Fruit fly (Drosophila melanogaster): ENCODE measurements around the gene Pgk.

Gene Pgk

dm6 chr2L:2759654-2760053 lies 6.8 kb upstream of the Pgk start, which contains the start of the genes HemK2, Snapin and Tnpo-SR (continued):
- peak; percentile 92 for TF ChIP-seq ase (GFP tag; IDR thresholded peaks at IDR 0.05)
- peak; percentile 88 for TF ChIP-seq HHEX (GFP tag; optimal IDR thresholded peaks at IDR 0.05)
- peak; percentile 92 for TF ChIP-seq CG1602 (GFP tag; optimal IDR thresholded peaks at IDR 0.05)
- peak; percentile 73 for TF ChIP-seq CG6254 (GFP tag; optimal IDR thresholded peaks at IDR 0.05)
- peak; percentile 52 for TF ChIP-seq CG12236 (GFP tag; optimal IDR thresholded peaks at IDR 0.05)
- TF ChIP-seq HmgZ (tag; optimal IDR thresholded peaks at IDR 0.05), result peak; percentile 93
- TF ChIP-seq CG5180 (GFP tag; optimal IDR thresholded peaks at IDR 0.05), result peak; percentile 56
- TF ChIP-seq CG31224 (GFP tag; IDR thresholded peaks at IDR 0.05), result peak; percentile 84
- TF ChIP-seq CG1529 (GFP tag; optimal IDR thresholded peaks at IDR 0.05), result peak; percentile 71
- TF ChIP-seq CG17328 (GFP tag; IDR thresholded peaks at IDR 0.05), result peak; percentile 91
- TF ChIP-seq Taf1 (GFP tag; IDR thresholded peaks at IDR 0.05), result peak; percentile 90
- TF ChIP-seq Hand (GFP tag; optimal IDR thresholded peaks at IDR 0.05), result peak; percentile 79
- peak; percentile 86 for TF ChIP-seq tap (tag; optimal IDR thresholded peaks at IDR 0.05)
- peak; percentile 68 for TF ChIP-seq CG3995 (GFP tag; optimal IDR thresholded peaks at IDR 0.05)
- TF ChIP-seq CG1792 (GFP tag; optimal IDR thresholded peaks at IDR 0.05), result peak; percentile 68
- peak; percentile 96 for TF ChIP-seq CG13894 (tag; optimal IDR thresholded peaks at IDR 0.05)
- TF ChIP-seq Oaz (GFP tag; IDR thresholded peaks at IDR 0.05), result peak; percentile 91
- peak; percentile 93 for TF ChIP-seq amos (GFP tag; IDR thresholded peaks at IDR 0.05; ENCODE audit: partially characterized antibody)
- peak; percentile 89 for TF ChIP-seq CG3065 (GFP tag; optimal IDR thresholded peaks at IDR 0.05)
- peak; percentile 98 for TF ChIP-seq Scr (GFP tag; IDR thresholded peaks at IDR 0.05; ENCODE audit: partially characterized antibody)
- TF ChIP-seq CG2129 (GFP tag; IDR thresholded peaks at IDR 0.05; ENCODE audit: partially characterized antibody), result peak; percentile 97
- TF ChIP-seq CG4360 (GFP tag; IDR thresholded peaks at IDR 0.05), result peak; percentile 50
- peak; percentile 82 for TF ChIP-seq CG6765 (GFP tag; optimal IDR thresholded peaks at IDR 0.05)
- peak; percentile 74 for TF ChIP-seq CG31388 (GFP tag; optimal IDR thresholded peaks at IDR 0.05)
- TF ChIP-seq Meics (GFP tag; optimal IDR thresholded peaks at IDR 0.05), result peak; percentile 88
- peak; percentile 85 for TF ChIP-seq Rx (GFP tag; IDR thresholded peaks at IDR 0.05)
- peak; percentile 77 for TF ChIP-seq stwl (tag; optimal IDR thresholded peaks at IDR 0.05)
- TF ChIP-seq sr (GFP tag; IDR thresholded peaks at IDR 0.05), result peak; percentile 56; the same call in 1 of the 3 replicates
- peak; percentile 93 for TF ChIP-seq Fer3 (tag; optimal IDR thresholded peaks at IDR 0.05)
- TF ChIP-seq Rfx (GFP tag; IDR thresholded peaks at IDR 0.05), result peak; percentile 97
- peak; percentile 93 for TF ChIP-seq Hmr (GFP tag; optimal IDR thresholded peaks at IDR 0.05)
- TF ChIP-seq CG8388 (GFP tag; optimal IDR thresholded peaks at IDR 0.05), result peak; percentile 85
- peak; percentile 94 for TF ChIP-seq CG18599 (GFP tag; optimal IDR thresholded peaks at IDR 0.05)
- peak; percentile 67 for TF ChIP-seq Mad (GFP tag; optimal IDR thresholded peaks at IDR 0.05)
- TF ChIP-seq CG16815 (GFP tag; optimal IDR thresholded peaks at IDR 0.05), result peak; percentile 85
- peak; percentile 93 for TF ChIP-seq CG14441 (GFP tag; IDR thresholded peaks at IDR 0.05)
- no peak for TF ChIP-seq Jarid2 (GFP tag; optimal IDR thresholded peaks at IDR 0.05)
- peak; percentile 96 for TF ChIP-seq inv (GFP tag; IDR thresholded peaks at IDR 0.05; ENCODE audit: partially characterized antibody)
- peak; percentile 89 for TF ChIP-seq tin (GFP tag; optimal IDR thresholded peaks at IDR 0.05)
- TF ChIP-seq Sin3A (optimal IDR thresholded peaks at IDR 0.05), result peak; percentile 82
- TF ChIP-seq chn (GFP tag; optimal IDR thresholded peaks at IDR 0.05), result peak; percentile 88
- TF ChIP-seq gsb (GFP tag; IDR thresholded peaks at IDR 0.05), result peak; percentile 88
- TF ChIP-seq CG11398 (GFP tag; optimal IDR thresholded peaks at IDR 0.05), result peak; percentile 30
- TF ChIP-seq dimm (GFP tag; IDR thresholded peaks at IDR 0.05), result peak; percentile 72
- TF ChIP-seq hkb (optimal IDR thresholded peaks at IDR 0.05), result no peak
- peak; percentile 93 for TF ChIP-seq hkb (GFP tag; IDR thresholded peaks at IDR 0.05)
- peak; percentile 91 for TF ChIP-seq gro (GFP tag; optimal IDR thresholded peaks at IDR 0.05)
- TF ChIP-seq hb (GFP tag; IDR thresholded peaks at IDR 0.05; ENCODE audit: partially characterized antibody), result peak; percentile 93
- peak; percentile 65 for TF ChIP-seq CG10565 (GFP tag; optimal IDR thresholded peaks at IDR 0.05)
- peak; percentile 69 for TF ChIP-seq CG15011 (GFP tag; optimal IDR thresholded peaks at IDR 0.05)
- peak; percentile 87 for TF ChIP-seq gsb-n (tag; optimal IDR thresholded peaks at IDR 0.05)
